Worm (Caenorhabditis elegans): Measurements from ENCODE around the gene ptr-19.
A peak's percentile ranks its signal among the peaks of the same experiment; 100 is the strongest.
"Not testable (repeated sequence)": the region's sequence is repeated elsewhere in the genome, so short reads cannot be mapped to it uniquely, and the experiment has no call there.

ptr-19 gene

ce11 chrIII:10805625-10806024 is 24.0 kb downstream of the ptr-19 start, which contains the start of gene klp-7:
Gene klp-7 (plus strand): TSS chrIII:10805925.
- not testable (repeated sequence) for TF ChIP-seq hmbx-1 (tag; optimal IDR thresholded peaks at IDR 0.05); hmg-4 (GFP tag; optimal IDR thresholded peaks at IDR 0.05); aly-1 (tag; optimal IDR thresholded peaks at IDR 0.05)

ce11 chrIII:10806821-10807220 is 25.2 kb downstream of the ptr-19 start:
- TF ChIP-seq pes-1 (GFP tag; IDR thresholded peaks at IDR 0.05) (no peak), aly-1 (tag; optimal IDR thresholded peaks at IDR 0.05) (no peak), tbx-11 (GFP tag; IDR thresholded peaks at IDR 0.05) (no peak), tbx-37 (GFP tag; conservative IDR thresholded peaks at IDR 0.05) (no peak), tra-4 (tag; optimal IDR thresholded peaks at IDR 0.05) (no peak), ceh-13 (GFP tag; optimal IDR thresholded peaks at IDR 0.05) (no peak), ets-7 (tag; optimal IDR thresholded peaks at IDR 0.05) (no peak), B0310.2 (tag; optimal IDR thresholded peaks at IDR 0.05) (no peak)

ce11 chrIII:10807236-10807635 is 25.6 kb downstream of the ptr-19 start:
- TF ChIP-seq ets-7 (tag; optimal IDR thresholded peaks at IDR 0.05) (no peak), hmbx-1 (tag; optimal IDR thresholded peaks at IDR 0.05) (no peak), tbx-11 (GFP tag; IDR thresholded peaks at IDR 0.05) (no peak), tbx-37 (GFP tag; conservative IDR thresholded peaks at IDR 0.05) (no peak), ceh-36 (tag; optimal IDR thresholded peaks at IDR 0.05) (no peak), hnd-1 (tag; optimal IDR thresholded peaks at IDR 0.05) (no peak), scrt-1 (GFP tag; IDR thresholded peaks at IDR 0.05) (no peak), tra-4 (tag; optimal IDR thresholded peaks at IDR 0.05) (no peak), B0310.2 (tag; optimal IDR thresholded peaks at IDR 0.05) (no peak), pes-1 (GFP tag; IDR thresholded peaks at IDR 0.05) (no peak), hmg-4 (GFP tag; optimal IDR thresholded peaks at IDR 0.05) (no peak), sea-1 (GFP tag; conservative IDR thresholded peaks at IDR 0.05) (no peak), F13C5.2 (tag; optimal IDR thresholded peaks at IDR 0.05) (no peak), flt-1 (GFP tag; IDR thresholded peaks at IDR 0.05) (no peak), ceh-13 (GFP tag; optimal IDR thresholded peaks at IDR 0.05) (no peak), ama-1 (optimal IDR thresholded peaks at IDR 0.05) (no peak), aly-1 (tag; optimal IDR thresholded peaks at IDR 0.05) (no peak)

- peak; percentile 44 for TF ChIP-seq F13C5.2 (tag; optimal IDR thresholded peaks at IDR 0.05)
- TF ChIP-seq tra-4 (tag; optimal IDR thresholded peaks at IDR 0.05) = no peak
- peak; percentile 30; the same call in 1 of the 2 replicates for TF ChIP-seq tbx-37 (GFP tag; conservative IDR thresholded peaks at IDR 0.05)
- no peak for TF ChIP-seq B0310.2 (tag; optimal IDR thresholded peaks at IDR 0.05)
- no peak for TF ChIP-seq ets-7 (tag; optimal IDR thresholded peaks at IDR 0.05)
- TF ChIP-seq hmbx-1 (tag; optimal IDR thresholded peaks at IDR 0.05) = no peak
- TF ChIP-seq tbx-11 (GFP tag; IDR thresholded peaks at IDR 0.05) = no peak
- TF ChIP-seq pes-1 (GFP tag; IDR thresholded peaks at IDR 0.05) = no peak
- TF ChIP-seq aly-1 (tag; optimal IDR thresholded peaks at IDR 0.05) = no peak
- TF ChIP-seq ceh-36 (tag; optimal IDR thresholded peaks at IDR 0.05) = no peak
- no peak for TF ChIP-seq scrt-1 (GFP tag; IDR thresholded peaks at IDR 0.05)
- TF ChIP-seq sea-1 (GFP tag; conservative IDR thresholded peaks at IDR 0.05) = no peak
- no peak for TF ChIP-seq ceh-13 (GFP tag; optimal IDR thresholded peaks at IDR 0.05)
- no peak for TF ChIP-seq hnd-1 (tag; optimal IDR thresholded peaks at IDR 0.05)
- peak; percentile 68 for TF ChIP-seq hmg-4 (GFP tag; optimal IDR thresholded peaks at IDR 0.05)
- TF ChIP-seq ama-1 (optimal IDR thresholded peaks at IDR 0.05) = no peak
- 0 out of 2 replicates have a peak, but pooled peaks have one; percentile 6 for TF ChIP-seq flt-1 (GFP tag; IDR thresholded peaks at IDR 0.05)
Observed at ce11 chrIII:10807956-10808355, 26.3 kb downstream of the ptr-19 start.

ce11 chrIII:10808802-10809201 is 27.1 kb downstream of the ptr-19 start:
- TF ChIP-seq aly-1 (tag; optimal IDR thresholded peaks at IDR 0.05) (peak; percentile 38), scrt-1 (GFP tag; IDR thresholded peaks at IDR 0.05) (no peak)

- no peak for TF ChIP-seq aly-1 (tag; optimal IDR thresholded peaks at IDR 0.05)
- no peak for TF ChIP-seq F13C5.2 (tag; optimal IDR thresholded peaks at IDR 0.05)
- TF ChIP-seq ets-7 (tag; optimal IDR thresholded peaks at IDR 0.05) = no peak
- TF ChIP-seq ceh-13 (GFP tag; optimal IDR thresholded peaks at IDR 0.05) = no peak
- TF ChIP-seq ama-1 (optimal IDR thresholded peaks at IDR 0.05) = no peak
- no peak for TF ChIP-seq pes-1 (GFP tag; IDR thresholded peaks at IDR 0.05)
- no peak for TF ChIP-seq tbx-11 (GFP tag; IDR thresholded peaks at IDR 0.05)
- TF ChIP-seq hnd-1 (tag; optimal IDR thresholded peaks at IDR 0.05) = no peak
- no peak for TF ChIP-seq flt-1 (GFP tag; IDR thresholded peaks at IDR 0.05)
- TF ChIP-seq scrt-1 (GFP tag; IDR thresholded peaks at IDR 0.05) = no peak
- no peak for TF ChIP-seq sea-1 (GFP tag; conservative IDR thresholded peaks at IDR 0.05)
- TF ChIP-seq tra-4 (tag; optimal IDR thresholded peaks at IDR 0.05) = no peak
- no peak for TF ChIP-seq hmg-4 (GFP tag; optimal IDR thresholded peaks at IDR 0.05)
- TF ChIP-seq tbx-37 (GFP tag; conservative IDR thresholded peaks at IDR 0.05) = no peak
- TF ChIP-seq hmbx-1 (tag; optimal IDR thresholded peaks at IDR 0.05) = no peak
- no peak for TF ChIP-seq B0310.2 (tag; optimal IDR thresholded peaks at IDR 0.05)
Observed at ce11 chrIII:10809568-10809967, 27.9 kb downstream of the ptr-19 start.

- TF ChIP-seq tbx-11 (GFP tag; IDR thresholded peaks at IDR 0.05) (no peak), sea-1 (GFP tag; conservative IDR thresholded peaks at IDR 0.05) (no peak), hmbx-1 (tag; optimal IDR thresholded peaks at IDR 0.05) (no peak), hnd-1 (tag; optimal IDR thresholded peaks at IDR 0.05) (no peak), ets-7 (tag; optimal IDR thresholded peaks at IDR 0.05) (no peak), tra-4 (tag; optimal IDR thresholded peaks at IDR 0.05) (no peak), pes-1 (GFP tag; IDR thresholded peaks at IDR 0.05) (no peak), scrt-1 (GFP tag; IDR thresholded peaks at IDR 0.05) (no peak)
Observed at ce11 chrIII:10810483-10810836, 28.8 kb downstream of the ptr-19 start.

Data from whole organism, early embryonic.